Worm (Caenorhabditis elegans) whole organism, L4 larva: ENCODE measurements around the gene C30E1.4.

ENCODE experiments used
- aha-1 ChIP-seq: fragments of 150-350 bp; peaks from one replicate; lab custom pipeline; 2014; ENCODE audit warnings: missing biosample characterization, missing genetic modification characterization
- ceh-28 ChIP-seq: fragments of 150-350 bp; optimal IDR thresholded peaks from 2 replicates; lab custom pipeline; 2014; ENCODE audit warnings: missing biosample characterization, missing genetic modification reagents, missing genetic modification characterization
- ceh-32 ChIP-seq: sonication (generic microtip); optimal IDR thresholded peaks from 2 replicates; lab custom pipeline; 2016; ENCODE audit warnings: mild to moderate bottlenecking, missing genetic modification characterization, missing compliant biosample characterization; ENCODE audit not compliant: poor library complexity
- fkh-10 ChIP-seq: fragments of 150-350 bp; optimal IDR thresholded peaks from 2 replicates; lab custom pipeline; 2014; ENCODE audit warnings: missing biosample characterization, missing genetic modification reagents, missing genetic modification characterization
- lin-39 ChIP-seq: fragments of 150-350 bp; optimal IDR thresholded peaks from 2 replicates; lab custom pipeline; 2014; ENCODE audit warnings: missing biosample characterization, missing genetic modification reagents, missing genetic modification characterization
- lsy-2 ChIP-seq, 2 experiments: fragments of 150-350 bp in 1 of 2; sonication (generic microtip) in 1 of 2; optimal IDR thresholded peaks; 2 replicates each; lab custom pipeline; 2014 to 2017; ENCODE audit warnings: missing biosample characterization in 2 of 2, missing genetic modification characterization in 2 of 2
- madf-9 ChIP-seq: fragments of 200-800 bp; sonication (Bioruptor generic); conservative IDR thresholded peaks from 2 replicates; pipeline ENCODE4 v1.3.6; 2022; ENCODE audit warnings: missing genetic modification reagents, missing genetic modification characterization, missing compliant biosample characterization
- mdl-1 ChIP-seq, 2 experiments: fragments of 150-350 bp in 1 of 2; sonication (generic microtip) in 1 of 2; optimal IDR thresholded peaks; 2 replicates each; lab custom pipeline; 2014 to 2017; ENCODE audit warnings: missing biosample characterization in 2 of 2, missing genetic modification characterization in 2 of 2
- nhr-11 ChIP-seq: fragments of 150-350 bp; optimal IDR thresholded peaks from 2 replicates; lab custom pipeline; 2014; ENCODE audit warnings: missing biosample characterization, missing genetic modification characterization
- php-3 ChIP-seq: fragments of 200-800 bp; sonication (Bioruptor generic); IDR thresholded peaks from 2 replicates; pipeline ENCODE4 v1.3.6; 2022; ENCODE audit warnings: missing genetic modification reagents, missing genetic modification characterization, missing compliant biosample characterization
- zag-1 ChIP-seq: fragments of 150-350 bp; optimal IDR thresholded peaks from 2 replicates; lab custom pipeline; 2014; ENCODE audit warnings: missing biosample characterization, missing genetic modification characterization

DNA sequence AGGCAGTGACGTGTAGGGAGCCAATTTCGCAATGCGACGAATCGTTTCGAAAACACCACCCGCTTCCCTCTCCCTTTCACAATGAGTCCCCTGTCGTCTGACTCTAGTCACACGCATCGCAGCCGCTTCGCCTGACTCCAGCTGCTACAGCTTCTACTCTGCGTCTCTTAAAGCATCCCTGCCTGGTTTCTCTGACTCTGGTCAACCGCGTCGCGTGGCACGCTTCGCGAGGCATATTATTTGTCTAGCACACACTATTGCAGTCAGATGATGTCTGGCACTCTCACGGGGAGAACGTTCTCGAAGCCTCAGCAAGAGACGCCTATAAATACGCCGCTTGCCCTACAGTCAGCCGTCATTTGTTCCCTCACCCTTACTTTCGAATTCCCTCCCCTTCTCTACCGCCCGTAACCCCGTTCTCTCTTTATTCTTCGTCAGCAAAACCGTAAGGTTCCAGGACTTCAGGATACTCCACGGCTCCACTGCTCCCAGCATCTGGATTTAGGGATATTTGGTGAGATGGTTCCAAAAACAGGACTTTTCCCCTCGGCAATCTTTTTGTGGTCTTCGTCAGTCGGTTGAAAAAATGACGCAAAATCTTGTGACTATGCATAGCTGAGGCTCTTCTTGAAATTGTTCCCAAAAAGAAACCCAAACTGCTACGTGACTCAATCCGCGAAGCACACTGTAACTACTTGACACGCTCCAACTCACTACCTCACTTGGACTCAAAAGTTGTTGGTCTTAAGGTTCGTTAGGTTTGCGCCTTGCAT, 6.0 kb downstream of the C30E1.4 start:
- TF ChIP-seq php-3 (peak; percentile 90), mdl-1 (tag; optimal IDR thresholded peaks at IDR 0.05; lab: Kevin White, UChicago) (peak; percentile 97 to 98), ceh-28 (peak; percentile 67), aha-1 (tag; lab: Kevin White, UChicago) (peak; percentile 98), lsy-2 (tag; optimal IDR thresholded peaks at IDR 0.05; lab: Kevin White, UChicago) (peak; percentile 90 to 95), nhr-11 (tag; lab: Kevin White, UChicago) (peak; percentile 99), fkh-10 (peak; percentile 81), madf-9 (GFP tag; lab: Robert Waterston, UW) (peak; percentile 92), ceh-32 (tag; lab: Kevin White, UChicago) (peak; percentile 77), zag-1 (tag; lab: Kevin White, UChicago) (peak; percentile 74), lin-39 (tag; lab: Kevin White, UChicago) (peak; percentile 29)
